Worm (Caenorhabditis elegans) whole organism, L2 larva: ENCODE data around the gene ZC84.1.

Source experiments
- ZK546.5 ChIP-seq: sonication (generic microtip); optimal IDR thresholded peaks from 2 replicates; lab custom pipeline; 2017; ENCODE audit warnings: missing biosample characterization, missing genetic modification characterization
- aly-2 ChIP-seq: fragments of 150-350 bp; optimal IDR thresholded peaks from 2 replicates; lab custom pipeline; 2014; ENCODE audit warnings: missing biosample characterization, missing genetic modification characterization
- blmp-1 ChIP-seq: sonication (generic microtip); optimal IDR thresholded peaks from 2 replicates; lab custom pipeline; 2017; ENCODE audit warnings: missing genetic modification characterization, mild to moderate bottlenecking, missing compliant biosample characterization, antibody characterized with exemption, moderate library complexity; ENCODE audit not compliant: insufficient read depth
- ceh-16 ChIP-seq: fragments of 150-350 bp; optimal IDR thresholded peaks from 2 replicates; lab custom pipeline; 2014; ENCODE audit warnings: missing biosample characterization, missing genetic modification characterization
- crh-2 ChIP-seq: sonication (generic microtip); optimal IDR thresholded peaks from 2 replicates; lab custom pipeline; 2017; ENCODE audit warnings: missing biosample characterization, missing genetic modification characterization
- dmd-4 ChIP-seq: sonication (generic microtip); optimal IDR thresholded peaks from 2 replicates; lab custom pipeline; 2017; ENCODE audit warnings: missing biosample characterization, missing genetic modification characterization
- elt-3 ChIP-seq: sonication (generic microtip); optimal IDR thresholded peaks from 2 replicates; lab custom pipeline; 2017; ENCODE audit warnings: missing biosample characterization, missing genetic modification characterization
- lsy-2 ChIP-seq, 2 experiments: fragments of 150-350 bp in 1 of 2; sonication (generic microtip) in 1 of 2; optimal IDR thresholded peaks; 2 replicates each; lab custom pipeline; 2014 to 2017; ENCODE audit warnings: missing biosample characterization in 2 of 2, missing genetic modification characterization in 2 of 2
- mdl-1 ChIP-seq, 2 experiments: fragments of 150-350 bp in 1 of 2; sonication (generic microtip) in 1 of 2; optimal IDR thresholded peaks; 2 replicates each; lab custom pipeline; 2017; ENCODE audit warnings: missing biosample characterization in 2 of 2, missing genetic modification characterization in 2 of 2
- nhr-11 ChIP-seq: fragments of 150-350 bp; optimal IDR thresholded peaks from 2 replicates; lab custom pipeline; 2014; ENCODE audit warnings: missing biosample characterization, missing genetic modification characterization
- nhr-237 ChIP-seq: fragments of 150-350 bp; optimal IDR thresholded peaks from 2 replicates; lab custom pipeline; 2014; ENCODE audit warnings: missing biosample characterization, missing genetic modification characterization
- nhr-77 ChIP-seq: fragments of 150-350 bp; optimal IDR thresholded peaks from 2 replicates; lab custom pipeline; 2014; ENCODE audit warnings: missing biosample characterization, missing genetic modification characterization
- unc-62 ChIP-seq: fragments of 150-350 bp; optimal IDR thresholded peaks from 2 replicates; lab custom pipeline; 2014; ENCODE audit warnings: missing biosample characterization, missing genetic modification reagents, missing genetic modification characterization

DNA sequence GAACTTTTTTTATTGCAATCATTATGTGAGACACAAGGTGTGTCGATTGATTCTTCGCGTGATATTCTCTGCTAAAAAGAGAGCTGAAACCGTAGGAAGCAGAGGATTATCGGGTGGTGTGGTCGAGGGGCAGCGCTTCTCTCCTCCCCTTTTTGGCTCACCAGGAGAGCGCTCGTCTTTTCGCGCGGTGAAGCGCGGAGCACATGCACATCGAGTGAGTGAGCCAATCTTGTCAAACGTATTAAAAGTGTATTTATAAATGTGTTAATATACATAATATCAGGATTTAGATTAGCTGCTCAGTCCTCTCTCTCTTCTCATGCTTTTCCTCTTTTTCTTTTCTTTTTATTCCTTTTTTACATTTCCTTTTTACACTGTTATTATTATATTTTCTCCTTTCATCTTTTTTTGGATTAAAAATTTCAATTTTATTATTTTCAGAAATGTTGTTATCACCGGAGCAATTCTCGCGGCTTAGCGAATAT is 43.4 kb downstream of the ZC84.1 start, which contains the start of gene dgk-3:
- TF ChIP-seq mdl-1 (tag; optimal IDR thresholded peaks at IDR 0.05; lab: Kevin White, UChicago) (no peak), elt-3 (tag; lab: Kevin White, UChicago) (no peak), aly-2 (tag; lab: Kevin White, UChicago) (no peak), nhr-77 (no peak), blmp-1 (tag; lab: Kevin White, UChicago) (no peak), ceh-16 (no peak), nhr-11 (tag; lab: Kevin White, UChicago) (no peak), unc-62 (GFP tag; lab: Kevin White, UChicago) (no peak), ZK546.5 (no peak), dmd-4 (tag; lab: Kevin White, UChicago) (no peak), lsy-2 (tag; optimal IDR thresholded peaks at IDR 0.05; lab: Kevin White, UChicago) (no peak), crh-2 (tag; lab: Kevin White, UChicago) (no peak), nhr-237 (tag; lab: Kevin White, UChicago) (no peak)
